Fruit fly (Drosophila melanogaster) whole organism, embryonic: ENCODE data around the gene HDAC1.
A peak's percentile ranks its signal among the peaks of the same experiment; 100 is the strongest.

ENCODE experiments used
- Antp ChIP-seq: fragments of 200-800 bp; sonication (Bioruptor generic); optimal IDR thresholded peaks from 3 replicates; lab custom pipeline; 2016; ENCODE audit warnings: missing biosample characterization, missing genetic modification characterization
- B-H2 ChIP-seq: fragments of 200-800 bp; sonication (Bioruptor generic); optimal IDR thresholded peaks from 2 replicates; lab custom pipeline; 2018; ENCODE audit warnings: missing biosample characterization, mild to moderate bottlenecking, missing genetic modification characterization
- CG10147 ChIP-seq: fragments of 200-800 bp; sonication (Bioruptor generic); optimal IDR thresholded peaks from 2 replicates; lab custom pipeline; 2019; ENCODE audit warnings: missing biosample characterization, mild to moderate bottlenecking, missing genetic modification characterization, moderate library complexity
- CG15269 ChIP-seq: fragments of 200-800 bp; sonication (Bioruptor generic); optimal IDR thresholded peaks from 2 replicates; lab custom pipeline; 2018; ENCODE audit warnings: missing biosample characterization, mild to moderate bottlenecking, missing genetic modification characterization, moderate library complexity
- CG1647 ChIP-seq: fragments of 200-800 bp; sonication (Bioruptor generic); optimal IDR thresholded peaks from 3 replicates; lab custom pipeline; 2016; ENCODE audit warnings: missing biosample characterization, missing genetic modification characterization
- CG1792 ChIP-seq: fragments of 200-800 bp; sonication (Bioruptor generic); optimal IDR thresholded peaks from 2 replicates; lab custom pipeline; 2016; ENCODE audit warnings: missing biosample characterization, missing genetic modification characterization
- CG18262 ChIP-seq: fragments of 200-800 bp; optimal IDR thresholded peaks from 3 replicates; lab custom pipeline; 2019; ENCODE audit warnings: missing biosample characterization, mild to moderate bottlenecking, missing genetic modification characterization, moderate library complexity
- CG2116 ChIP-seq: fragments of 200-800 bp; sonication (Bioruptor generic); optimal IDR thresholded peaks from 3 replicates; lab custom pipeline; 2018; ENCODE audit warnings: missing biosample characterization, mild to moderate bottlenecking, missing genetic modification characterization
- CG2678 ChIP-seq: fragments of 200-800 bp; sonication (Bioruptor generic); optimal IDR thresholded peaks from 3 replicates; lab custom pipeline; 2019; ENCODE audit warnings: missing biosample characterization, mild to moderate bottlenecking, missing genetic modification characterization, moderate library complexity
- CG2712 ChIP-seq: fragments of 200-800 bp; optimal IDR thresholded peaks from 3 replicates; lab custom pipeline; 2019; ENCODE audit warnings: missing biosample characterization, mild to moderate bottlenecking, missing genetic modification characterization, moderate library complexity
- CG30431 ChIP-seq: fragments of 200-800 bp; sonication (Bioruptor generic); optimal IDR thresholded peaks from 2 replicates; lab custom pipeline; 2017; ENCODE audit warnings: missing biosample characterization, missing genetic modification characterization
- CG33557 ChIP-seq: fragments of 200-800 bp; sonication (Bioruptor generic); optimal IDR thresholded peaks from 2 replicates; lab custom pipeline; 2019; ENCODE audit warnings: missing biosample characterization, mild to moderate bottlenecking, missing genetic modification characterization, moderate library complexity
- CG3847 ChIP-seq: fragments of 200-800 bp; sonication (Bioruptor generic); IDR thresholded peaks from 2 replicates; pipeline ENCODE4 v1.3.6; 2022; ENCODE audit warnings: missing biosample characterization, missing genetic modification characterization
- CG6175 ChIP-seq: fragments of 200-800 bp; sonication (Bioruptor generic); IDR thresholded peaks from 3 replicates; pipeline ENCODE4 v1.3.6; 2022; ENCODE audit warnings: missing biosample characterization, missing genetic modification characterization
- CG7357 ChIP-seq: fragments of 200-800 bp; sonication (Bioruptor generic); IDR thresholded peaks from 3 replicates; pipeline ENCODE4 v1.3.6; 2022; ENCODE audit warnings: missing biosample characterization, missing genetic modification characterization
- CG7745 ChIP-seq: fragments of 200-800 bp; sonication (Bioruptor generic); optimal IDR thresholded peaks from 2 replicates; lab custom pipeline; 2018; ENCODE audit warnings: missing biosample characterization, mild to moderate bottlenecking, missing genetic modification characterization, moderate library complexity
- CG7786 ChIP-seq: fragments of 200-800 bp; sonication (Bioruptor generic); optimal IDR thresholded peaks from 2 replicates; lab custom pipeline; 2016; ENCODE audit warnings: missing biosample characterization, missing genetic modification characterization
- CG7839 ChIP-seq: fragments of 200-800 bp; sonication (Bioruptor generic); optimal IDR thresholded peaks from 3 replicates; lab custom pipeline; 2018; ENCODE audit warnings: missing biosample characterization, mild to moderate bottlenecking, missing genetic modification characterization, moderate library complexity
- CG8359 ChIP-seq: fragments of 200-800 bp; sonication (Bioruptor generic); optimal IDR thresholded peaks from 2 replicates; lab custom pipeline; 2017; ENCODE audit warnings: missing biosample characterization, mild to moderate bottlenecking, missing genetic modification characterization, borderline replicate concordance
- CG9437 ChIP-seq: fragments of 200-800 bp; sonication (Bioruptor generic); optimal IDR thresholded peaks from 2 replicates; lab custom pipeline; 2018; ENCODE audit warnings: missing biosample characterization, mild to moderate bottlenecking, missing genetic modification characterization
- CTCF ChIP-seq: fragments of 200-800 bp; sonication (Bioruptor generic); optimal IDR thresholded peaks from 2 replicates; lab custom pipeline; 2017; ENCODE audit warnings: missing biosample characterization, mild to moderate bottlenecking, missing genetic modification characterization, moderate library complexity
- Doc2 ChIP-seq: fragments of 200-800 bp; sonication (Bioruptor generic); IDR thresholded peaks from 2 replicates; pipeline ENCODE4 v1.3.6; 2022; ENCODE audit warnings: missing biosample characterization, missing genetic modification characterization
- Drgx ChIP-seq: fragments of 200-800 bp; sonication (Bioruptor generic); IDR thresholded peaks from 2 replicates; pipeline ENCODE4 v1.3.6; 2022; ENCODE audit warnings: missing biosample characterization, missing genetic modification characterization
- Hey ChIP-seq: fragments of 200-800 bp; sonication (Bioruptor generic); optimal IDR thresholded peaks from 3 replicates; lab custom pipeline; 2018; ENCODE audit warnings: missing biosample characterization, mild to moderate bottlenecking, missing genetic modification characterization
- Hmr ChIP-seq: fragments of 200-800 bp; sonication (Bioruptor generic); optimal IDR thresholded peaks from 3 replicates; lab custom pipeline; 2017; ENCODE audit warnings: mild to moderate bottlenecking, missing biosample characterization, missing genetic modification reagents, missing genetic modification characterization
- Poxn ChIP-seq: fragments of 200-800 bp; sonication (Bioruptor generic); IDR thresholded peaks from 2 replicates; pipeline ENCODE4 v1.3.6; 2022; ENCODE audit warnings: missing biosample characterization, missing genetic modification characterization
- Ptx1 ChIP-seq: fragments of 200-800 bp; sonication (Bioruptor generic); IDR thresholded peaks from 2 replicates; pipeline ENCODE4 v1.3.6; 2022; ENCODE audit warnings: missing biosample characterization, missing genetic modification characterization
- Sox102F ChIP-seq: fragments of 200-800 bp; sonication (Bioruptor generic); optimal IDR thresholded peaks from 2 replicates; lab custom pipeline; 2018; ENCODE audit warnings: missing biosample characterization, mild to moderate bottlenecking, missing genetic modification characterization, moderate library complexity
- TFAM ChIP-seq: fragments of 200-800 bp; sonication (Bioruptor generic); optimal IDR thresholded peaks from 2 replicates; lab custom pipeline; 2017; ENCODE audit warnings: missing biosample characterization, missing genetic modification characterization, inconsistent platforms
- Vsx1 ChIP-seq: fragments of 200-800 bp; sonication (Bioruptor generic); optimal IDR thresholded peaks from 2 replicates; lab custom pipeline; 2017; ENCODE audit warnings: missing biosample characterization, mild to moderate bottlenecking, missing genetic modification characterization, missing genetic modification reagents
- ac ChIP-seq: fragments of 200-800 bp; sonication (Bioruptor generic); optimal IDR thresholded peaks from 3 replicates; lab custom pipeline; 2017; ENCODE audit warnings: missing biosample characterization, mild to moderate bottlenecking, missing genetic modification characterization
- ap ChIP-seq: fragments of 200-800 bp; sonication (Bioruptor generic); IDR thresholded peaks from 2 replicates; pipeline ENCODE4 v1.3.6; 2022; ENCODE audit warnings: missing biosample characterization, missing genetic modification characterization
- bsh ChIP-seq, 2 experiments: fragments of 200-800 bp; sonication (Bioruptor generic); optimal IDR thresholded peaks; 2 replicates each; lab custom pipeline; 2017 to 2018; ENCODE audit warnings: mild to moderate bottlenecking in 2 of 2, missing biosample characterization in 2 of 2, missing genetic modification characterization in 2 of 2, moderate library complexity in 1 of 2
- cg ChIP-seq: fragments of 200-800 bp; sonication (Bioruptor generic); optimal IDR thresholded peaks from 3 replicates; lab custom pipeline; 2019; ENCODE audit warnings: missing biosample characterization, mild to moderate bottlenecking, missing genetic modification characterization, moderate library complexity
- dpn ChIP-seq, 2 experiments: fragments of 200-800 bp; sonication (Bioruptor generic); optimal IDR thresholded peaks; 3 replicates each; lab custom pipeline; 2016; ENCODE audit warnings: missing biosample characterization in 2 of 2, missing genetic modification characterization in 2 of 2
- eve ChIP-seq, 2 experiments: fragments of >200 bp; optimal IDR thresholded peaks; 2 replicates each; lab custom pipeline; 2017; ENCODE audit warnings: missing biosample characterization in 2 of 2, missing genetic modification characterization in 2 of 2
- fd64A ChIP-seq: fragments of 200-800 bp; sonication (Bioruptor generic); optimal IDR thresholded peaks from 3 replicates; lab custom pipeline; 2018; ENCODE audit warnings: missing biosample characterization, mild to moderate bottlenecking, missing genetic modification characterization
- fd96Cb ChIP-seq: fragments of 200-800 bp; sonication (Bioruptor generic); optimal IDR thresholded peaks from 2 replicates; lab custom pipeline; 2018; ENCODE audit warnings: missing biosample characterization, mild to moderate bottlenecking, missing genetic modification characterization, moderate library complexity
- gem ChIP-seq: fragments of 200-800 bp; sonication (Bioruptor generic); optimal IDR thresholded peaks from 2 replicates; lab custom pipeline; 2019; ENCODE audit warnings: missing biosample characterization, mild to moderate bottlenecking, missing genetic modification characterization, moderate library complexity
- grn ChIP-seq: fragments of 200-800 bp; sonication (Bioruptor generic); optimal IDR thresholded peaks from 3 replicates; lab custom pipeline; 2017; ENCODE audit warnings: missing biosample characterization, missing genetic modification characterization
- gsb-n ChIP-seq: fragments of 200-800 bp; sonication (Bioruptor generic); optimal IDR thresholded peaks from 3 replicates; lab custom pipeline; 2018; ENCODE audit warnings: missing biosample characterization, mild to moderate bottlenecking, missing genetic modification characterization
- ken ChIP-seq: fragments of 200-800 bp; sonication (Bioruptor generic); IDR thresholded peaks from 3 replicates; pipeline ENCODE4 v1.3.6; 2022; ENCODE audit warnings: missing biosample characterization, missing genetic modification characterization
- lmd ChIP-seq: fragments of 200-800 bp; sonication (Bioruptor generic); IDR thresholded peaks from 2 replicates; pipeline ENCODE4 v1.3.6; 2022; ENCODE audit warnings: missing biosample characterization, missing genetic modification characterization
- luna ChIP-seq: fragments of 200-800 bp; sonication (Bioruptor generic); optimal IDR thresholded peaks from 2 replicates; lab custom pipeline; 2016; ENCODE audit warnings: missing biosample characterization, missing genetic modification characterization
- prd ChIP-seq, 3 experiments: fragments of >200 bp in 2 of 3; fragments of 200-800 bp in 1 of 3; sonication (Bioruptor generic) in 1 of 3; optimal IDR thresholded peaks in 2 of 3; IDR thresholded peaks in 1 of 3; 2 replicates in 2 of 3; 3 replicates in 1 of 3; pipeline versions ENCODE4 v1.3.6 to Lab custom; 2017 to 2022; ENCODE audit warnings: missing biosample characterization in 1 of 3, missing genetic modification characterization in 1 of 3
- sd ChIP-seq: fragments of 200-800 bp; sonication (Bioruptor generic); optimal IDR thresholded peaks from 3 replicates; lab custom pipeline; 2018; ENCODE audit warnings: missing biosample characterization, mild to moderate bottlenecking, missing genetic modification characterization, moderate library complexity
- sens ChIP-seq: fragments of 200-800 bp; sonication (Bioruptor generic); peaks from one replicate; lab custom pipeline; 2016; ENCODE audit warnings: missing biosample characterization, missing genetic modification characterization
- tll ChIP-seq, 2 experiments: fragments of 200-800 bp in 1 of 2; fragments of >200 bp in 1 of 2; sonication (Bioruptor generic) in 1 of 2; optimal IDR thresholded peaks; 2 replicates each; lab custom pipeline; 2017 to 2019; ENCODE audit warnings: missing biosample characterization in 2 of 2, missing genetic modification characterization in 2 of 2, mild to moderate bottlenecking in 1 of 2, moderate library complexity in 1 of 2
- trh ChIP-seq: fragments of 200-800 bp; sonication (Bioruptor generic); optimal IDR thresholded peaks from 2 replicates; lab custom pipeline; 2016; ENCODE audit warnings: missing biosample characterization, missing genetic modification characterization
- twi ChIP-seq: fragments of 200-800 bp; optimal IDR thresholded peaks from 2 replicates; lab custom pipeline; 2019; ENCODE audit warnings: missing biosample characterization, mild to moderate bottlenecking, missing genetic modification characterization, moderate library complexity
- unc-4 ChIP-seq: fragments of 200-800 bp; sonication (Bioruptor generic); IDR thresholded peaks from 2 replicates; pipeline ENCODE4 v1.3.6; 2022; ENCODE audit warnings: missing biosample characterization, missing genetic modification characterization; ENCODE audit not compliant: partially characterized antibody

HDAC1 gene

DNA sequence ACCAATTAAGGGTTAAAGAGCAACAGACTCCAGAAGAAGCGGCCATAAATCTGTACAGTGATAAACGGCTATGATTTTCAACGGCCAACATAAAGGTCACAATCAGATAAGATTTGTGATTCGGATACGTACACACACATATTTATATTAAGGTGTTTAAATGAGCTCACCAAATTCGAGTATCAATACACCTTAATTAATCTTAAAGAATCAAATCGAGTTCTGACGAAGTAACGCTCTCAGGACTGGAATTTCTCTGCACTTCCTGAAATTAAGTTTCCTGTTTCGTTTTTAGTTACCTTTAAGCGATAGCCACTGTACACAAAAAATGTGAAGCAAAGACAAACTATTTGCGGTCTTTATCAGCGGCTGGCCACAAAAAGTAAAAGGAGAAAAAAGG is 2.7 kb upstream of the HDAC1 start:
- peak; percentile 11; the same call in 1 of the 2 replicates for TF ChIP-seq lmd (GFP tag; lab: Robert Waterston, UW)
- TF ChIP-seq CG1792 (GFP tag; lab: Kevin White, UChicago): no peak
- no peak for TF ChIP-seq CG9437 (GFP tag; lab: Kevin White, UChicago)
- no peak for TF ChIP-seq CG7745 (tag; lab: Kevin White, UChicago)
- TF ChIP-seq Hmr: no peak
- TF ChIP-seq CG30431 (GFP tag; lab: Kevin White, UChicago): no peak
- no peak for TF ChIP-seq cg (GFP tag; lab: Kevin White, UChicago)
- TF ChIP-seq CG15269: peak; percentile 19
- no peak for TF ChIP-seq luna (GFP tag; lab: Kevin White, UChicago)
- TF ChIP-seq eve (GFP tag; optimal IDR thresholded peaks at IDR 0.05; lab: Kevin White, UChicago): peak in 1 of 2 experiments; percentile 85
- no peak for TF ChIP-seq B-H2 (GFP tag; lab: Kevin White, UChicago)
- TF ChIP-seq CG7786 (GFP tag; lab: Kevin White, UChicago): no peak
- no peak for TF ChIP-seq CG8359 (GFP tag; lab: Kevin White, UChicago)
- TF ChIP-seq TFAM (GFP tag; lab: Kevin White, UChicago): no peak
- peak; percentile 13 for TF ChIP-seq CG7839 (tag; lab: Kevin White, UChicago)
- no peak for TF ChIP-seq CG7357 (GFP tag; lab: Robert Waterston, UW)
- TF ChIP-seq bsh (GFP tag; optimal IDR thresholded peaks at IDR 0.05; lab: Kevin White, UChicago): peak in 1 of 2 experiments; percentile 16
- TF ChIP-seq ken (GFP tag; lab: Robert Waterston, UW): no peak
- no peak for TF ChIP-seq Hey
- peak; percentile 78 for TF ChIP-seq sens
- TF ChIP-seq fd96Cb (tag; lab: Kevin White, UChicago): no peak
- TF ChIP-seq Drgx (GFP tag; lab: Robert Waterston, UW): peak; percentile 45; the same call in 1 of the 2 replicates
- peak; percentile 54 for TF ChIP-seq CG18262 (tag; lab: Kevin White, UChicago)
- TF ChIP-seq fd64A: no peak
- TF ChIP-seq CG1647: no peak
- no peak for TF ChIP-seq Poxn (GFP tag; lab: Robert Waterston, UW)
- TF ChIP-seq CG10147: no peak
- TF ChIP-seq twi (tag; lab: Kevin White, UChicago): no peak
- 0 out of 2 replicates have a peak, but pooled peaks have one; percentile 16 for TF ChIP-seq ap (GFP tag; lab: Robert Waterston, UW)
- TF ChIP-seq ac (GFP tag; lab: Kevin White, UChicago): no peak
- TF ChIP-seq CG6175: no peak
- TF ChIP-seq unc-4 (GFP tag; lab: Robert Waterston, UW): no peak
- TF ChIP-seq CG33557 (GFP tag; lab: Kevin White, UChicago): no peak
- TF ChIP-seq CTCF (GFP tag; lab: Kevin White, UChicago): no peak
- peak; percentile 40 for TF ChIP-seq Sox102F
- no peak for TF ChIP-seq Doc2 (GFP tag; lab: Robert Waterston, UW)
- TF ChIP-seq CG3847 (GFP tag; lab: Robert Waterston, UW): no peak
- peak; percentile 41 for TF ChIP-seq CG2678 (tag; lab: Kevin White, UChicago)
- no peak for TF ChIP-seq prd (optimal IDR thresholded peaks at IDR 0.05; lab: Kevin White, UChicago)
- 0 out of 3 replicates have a peak, but pooled peaks have one; percentile 5 for TF ChIP-seq prd (GFP tag; IDR thresholded peaks at IDR 0.05; lab: Robert Waterston, UW)
- no peak for TF ChIP-seq gsb-n (tag; lab: Kevin White, UChicago)
- no peak for TF ChIP-seq CG2116
- peak; percentile 42 for TF ChIP-seq sd (tag; lab: Kevin White, UChicago)
- peak; percentile 54 for TF ChIP-seq grn (GFP tag; lab: Kevin White, UChicago)
- TF ChIP-seq Antp (GFP tag; lab: Kevin White, UChicago): no peak
- TF ChIP-seq Vsx1 (GFP tag; lab: Kevin White, UChicago): no peak
- peak; percentile 48 for TF ChIP-seq CG2712 (tag; lab: Kevin White, UChicago)
- no peak for TF ChIP-seq tll (GFP tag; optimal IDR thresholded peaks at IDR 0.05; lab: Kevin White, UChicago)
- TF ChIP-seq Ptx1 (GFP tag; lab: Robert Waterston, UW): peak; percentile 47
- peak; percentile 34 for TF ChIP-seq gem (tag; lab: Kevin White, UChicago)
- peak in 1 of 2 experiments; percentile 12 for TF ChIP-seq dpn (GFP tag; optimal IDR thresholded peaks at IDR 0.05; lab: Kevin White, UChicago)
- TF ChIP-seq trh (GFP tag; lab: Kevin White, UChicago): no peak
